Fruit fly (Drosophila melanogaster): ENCODE measurements around the gene Slimp.

DNA sequence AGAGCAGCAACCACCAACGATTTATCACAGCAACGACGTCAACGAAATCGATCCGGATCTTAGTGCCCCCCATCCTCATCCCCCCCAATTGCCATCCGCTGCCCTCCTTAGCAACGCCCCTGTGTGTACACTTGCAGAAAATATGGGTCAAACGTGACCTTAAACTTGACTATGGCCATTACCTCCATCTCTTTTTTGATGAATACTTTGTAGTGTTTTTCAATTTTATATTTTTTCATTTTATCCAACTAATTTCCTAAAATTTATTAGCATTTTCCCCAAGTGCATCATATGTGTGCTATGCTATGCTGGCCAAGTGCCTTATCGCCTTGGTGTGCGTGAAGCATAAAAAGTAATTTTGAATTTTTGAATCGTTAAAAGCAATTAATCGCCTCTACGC is 5.8 kb downstream of the Slimp start:
- TF ChIP-seq Hr39 (GFP tag; optimal IDR thresholded peaks at IDR 0.05) (peak; percentile 83), Gug (GFP tag; IDR thresholded peaks at IDR 0.05) (peak; percentile 61)

All from whole organism, prepupa.